Worm (Caenorhabditis elegans): ENCODE results near the gene sel-2.

The sel-2 gene

ce11 chrIII:4595771-4596227, 16.4 kb downstream of the sel-2 start, which contains the start of gene asb-1 (continued):
- TF ChIP-seq ama-1 (optimal IDR thresholded peaks at IDR 0.05) (no peak), ama-1 (GFP tag; optimal IDR thresholded peaks at IDR 0.05) (no peak), zfh-2 (GFP tag; conservative IDR thresholded peaks at IDR 0.05) (no peak), snpc-1.3 (tag; optimal IDR thresholded peaks at IDR 0.05; ENCODE audit: insufficient read depth) (peak; percentile 40), lin-26 (GFP tag; IDR thresholded peaks at IDR 0.05) (no peak), madf-8 (GFP tag; conservative IDR thresholded peaks at IDR 0.05) (peak; percentile 72), nfyb-1 (GFP tag; IDR thresholded peaks at IDR 0.05) (0 out of 2 replicates have a peak, but pooled peaks have one; percentile 13), D2030.7 (GFP tag; IDR thresholded peaks at IDR 0.05) (peak; percentile 59)

DNA sequence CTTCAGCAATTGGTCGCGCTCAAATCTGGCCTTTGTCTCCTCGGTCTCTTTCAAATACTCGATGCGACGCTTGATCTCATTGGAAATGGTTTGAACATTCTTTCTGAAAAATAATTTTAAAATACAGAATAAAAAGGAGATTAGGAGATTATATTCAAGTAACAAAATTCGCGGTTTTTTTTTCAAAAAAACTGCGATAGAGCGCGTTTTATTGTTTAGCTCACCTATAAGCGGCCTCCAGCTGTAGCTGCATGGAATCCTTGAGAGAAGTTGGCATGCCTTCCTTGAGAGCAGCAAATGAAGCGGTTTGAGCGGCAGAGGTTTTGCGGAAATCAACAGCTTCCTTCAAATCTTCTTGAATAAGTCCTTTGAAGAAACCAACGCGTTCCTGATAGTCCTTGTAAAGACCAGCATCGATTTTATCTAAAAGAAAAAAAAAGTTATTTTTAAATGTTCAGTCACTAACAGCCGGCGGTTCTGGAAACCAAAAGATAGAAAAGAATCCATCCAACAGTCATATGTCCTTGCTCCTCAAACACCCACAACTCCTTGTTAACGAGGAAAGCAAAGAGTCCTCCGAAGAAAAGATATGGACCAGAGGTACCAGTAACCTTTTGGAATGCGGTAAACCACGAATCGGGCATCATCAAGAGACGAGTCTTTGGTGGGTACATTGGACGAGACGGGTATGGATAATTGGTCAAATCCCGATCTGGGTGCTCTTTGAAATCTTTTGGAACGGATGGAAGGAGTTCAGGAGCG, 17.2 kb downstream of the sel-2 start:
- TF ChIP-seq chd-7 (tag; optimal IDR thresholded peaks at IDR 0.05) (no peak), lin-26 (GFP tag; IDR thresholded peaks at IDR 0.05) (0 out of 2 replicates have a peak, but pooled peaks have one; percentile 43)

- no peak for TF ChIP-seq nhr-27 (tag; optimal IDR thresholded peaks at IDR 0.05)
- no peak for TF ChIP-seq mel-28 (tag; optimal IDR thresholded peaks at IDR 0.05; ENCODE audit: borderline replicate concordance)
- TF ChIP-seq madf-3 (GFP tag; IDR thresholded peaks at IDR 0.05): no peak
- no peak for TF ChIP-seq attf-3 (GFP tag; conservative IDR thresholded peaks at IDR 0.05)
- no peak for TF ChIP-seq lin-40 (tag; optimal IDR thresholded peaks at IDR 0.05)
- TF ChIP-seq ceh-58 (GFP tag; IDR thresholded peaks at IDR 0.05): no peak
- no peak for TF ChIP-seq rpc-1 (optimal IDR thresholded peaks at IDR 0.05)
- no peak for TF ChIP-seq rpc-1 (tag; optimal IDR thresholded peaks at IDR 0.05)
- no peak for TF ChIP-seq dpl-1 (GFP tag; optimal IDR thresholded peaks at IDR 0.05)
- TF ChIP-seq egl-44 (GFP tag; IDR thresholded peaks at IDR 0.05): no peak
- TF ChIP-seq fkh-3 (tag; optimal IDR thresholded peaks at IDR 0.05): no peak
- no peak for TF ChIP-seq ztf-28 (GFP tag; IDR thresholded peaks at IDR 0.05)
- TF ChIP-seq F57A8.1 (GFP tag; optimal IDR thresholded peaks at IDR 0.05): no peak
- no peak for TF ChIP-seq B0261.1 (tag; optimal IDR thresholded peaks at IDR 0.05)
- no peak for TF ChIP-seq ama-1 (optimal IDR thresholded peaks at IDR 0.05)
- TF ChIP-seq ama-1 (GFP tag; optimal IDR thresholded peaks at IDR 0.05): no peak
- TF ChIP-seq atf-7 (tag; optimal IDR thresholded peaks at IDR 0.05): no peak
- TF ChIP-seq hlh-26 (GFP tag; conservative IDR thresholded peaks at IDR 0.05): no peak
These were observed 17.9 kb downstream of the sel-2 start, which contains the start of gene apc-11 for ce11 chrIII:4594324-4594723. Gene apc-11, minus strand, starts transcription at chrIII:4594424.

ce11 chrIII:4593098-4593697, 19.0 kb downstream of the sel-2 start, which contains the start of gene erh-2:
Gene erh-2, plus strand, starts transcription at chrIII:4593231.
- 0 out of 2 replicates have a peak, but pooled peaks have one; percentile 59 for TF ChIP-seq madf-3 (GFP tag; IDR thresholded peaks at IDR 0.05)
- TF ChIP-seq lin-35 (GFP tag; optimal IDR thresholded peaks at IDR 0.05): peak in 1 of 3 experiments; percentile 21
- TF ChIP-seq F49E8.2 (tag; optimal IDR thresholded peaks at IDR 0.05; ENCODE audit: insufficient read depth): peak; percentile 61
- 0 out of 2 replicates have a peak, but pooled peaks have one; percentile 6 for TF ChIP-seq rcor-1 (GFP tag; IDR thresholded peaks at IDR 0.05)
- TF ChIP-seq mel-28 (tag; optimal IDR thresholded peaks at IDR 0.05; ENCODE audit: borderline replicate concordance): no peak
- no peak for TF ChIP-seq ceh-40 (GFP tag; IDR thresholded peaks at IDR 0.05)
- TF ChIP-seq madf-6 (GFP tag; IDR thresholded peaks at IDR 0.05): peak; percentile 35; the same call in 1 of the 2 replicates
- 0 out of 2 replicates have a peak, but pooled peaks have one; percentile 30 for TF ChIP-seq attf-6 (GFP tag; IDR thresholded peaks at IDR 0.05)
